Worm (Caenorhabditis elegans) whole organism, L1 larva: ENCODE data around the gene K01G5.8.
A peak's percentile ranks its signal among the peaks of the same experiment; 100 is the strongest.

Source experiments
- C04F5.9 ChIP-seq: sonication (generic microtip); optimal IDR thresholded peaks from 2 replicates; lab custom pipeline; 2016; ENCODE audit warnings: missing genetic modification characterization, missing compliant biosample characterization
- C34B4.2 ChIP-seq: sonication (generic microtip); optimal IDR thresholded peaks from 2 replicates; lab custom pipeline; 2017; ENCODE audit warnings: mild to moderate bottlenecking, missing genetic modification characterization, missing compliant biosample characterization
- Y116A8C.19 ChIP-seq: sonication (generic microtip); optimal IDR thresholded peaks from 2 replicates; lab custom pipeline; 2016; ENCODE audit warnings: missing compliant biosample characterization, missing genetic modification characterization, borderline replicate concordance
- aha-1 ChIP-seq: fragments of 150-350 bp; optimal IDR thresholded peaks from 2 replicates; lab custom pipeline; 2014; ENCODE audit warnings: missing biosample characterization, missing genetic modification characterization
- alr-1 ChIP-seq: fragments of 200-800 bp; sonication (Bioruptor generic); optimal IDR thresholded peaks from 2 replicates; lab custom pipeline; 2018; ENCODE audit warnings: borderline replicate concordance, mild to moderate bottlenecking, missing genetic modification characterization, missing compliant biosample characterization
- aly-2 ChIP-seq: fragments of 150-350 bp; optimal IDR thresholded peaks from 2 replicates; lab custom pipeline; 2014; ENCODE audit warnings: missing biosample characterization, missing genetic modification characterization
- ama-1 ChIP-seq: fragments of 150-350 bp; optimal IDR thresholded peaks from 2 replicates; lab custom pipeline; 2014
- blmp-1 ChIP-seq: fragments of 150-350 bp; optimal IDR thresholded peaks from 2 replicates; lab custom pipeline; 2014; ENCODE audit warnings: missing biosample characterization, missing genetic modification characterization
- ceh-90 ChIP-seq: sonication (generic microtip); optimal IDR thresholded peaks from 2 replicates; lab custom pipeline; 2016; ENCODE audit warnings: missing genetic modification characterization, missing compliant biosample characterization
- dpl-1 ChIP-seq, 3 experiments: fragments of 150-350 bp in 2 of 3; sonication (generic microtip) in 1 of 3; optimal IDR thresholded peaks; 2 replicates each; lab custom pipeline; 2014 to 2017; ENCODE audit warnings: missing biosample characterization in 3 of 3, missing genetic modification characterization in 3 of 3, missing genetic modification reagents in 3 of 3
- efl-1 ChIP-seq, 4 experiments: fragments of 150-350 bp; optimal IDR thresholded peaks in 3 of 4; peaks in 1 of 4; 1 replicate in 1 of 4; 2 replicates in 3 of 4; lab custom pipeline; 2014; ENCODE audit warnings: missing biosample characterization in 2 of 4, missing genetic modification characterization in 2 of 4, missing genetic modification reagents in 2 of 4
- egl-13 ChIP-seq: sonication (generic microtip); optimal IDR thresholded peaks from 2 replicates; lab custom pipeline; 2016; ENCODE audit warnings: missing genotype, missing genetic modification reagents, missing genetic modification characterization, missing compliant biosample characterization
- elt-2 ChIP-seq: sonication (generic microtip); optimal IDR thresholded peaks from 2 replicates; lab custom pipeline; 2016; ENCODE audit warnings: missing genetic modification characterization, mild to moderate bottlenecking, inconsistent platforms, missing compliant biosample characterization, missing genetic modification reagents
- elt-3 ChIP-seq, 6 experiments: fragments of 150-350 bp in 1 of 6; sonication (generic microtip); optimal IDR thresholded peaks; 2 replicates each; lab custom pipeline; 2017 to 2018; ENCODE audit warnings: missing biosample characterization in 6 of 6, missing genetic modification characterization in 6 of 6, inconsistent platforms in 1 of 6
- fkh-10 ChIP-seq: sonication (generic microtip); optimal IDR thresholded peaks from 2 replicates; lab custom pipeline; 2017; ENCODE audit warnings: missing biosample characterization, missing genetic modification reagents, missing genetic modification characterization
- fkh-8 ChIP-seq: sonication (generic microtip); optimal IDR thresholded peaks from 2 replicates; lab custom pipeline; 2016; ENCODE audit warnings: mild to moderate bottlenecking, missing genetic modification characterization, missing compliant biosample characterization
- grh-1 ChIP-seq: fragments of 200-800 bp; sonication (Bioruptor generic); IDR thresholded peaks from 2 replicates; pipeline ENCODE4 v1.3.6; 2022; ENCODE audit warnings: missing genetic modification reagents, missing genetic modification characterization, missing compliant biosample characterization
- lin-13 ChIP-seq: fragments of 150-350 bp; optimal IDR thresholded peaks from 2 replicates; lab custom pipeline; 2014; ENCODE audit warnings: missing biosample characterization, missing genetic modification reagents, missing genetic modification characterization
- mef-2 ChIP-seq: fragments of 150-350 bp; optimal IDR thresholded peaks from 2 replicates; lab custom pipeline; 2014; ENCODE audit warnings: missing biosample characterization, missing genetic modification characterization
- mep-1 ChIP-seq: fragments of 150-350 bp; optimal IDR thresholded peaks from 2 replicates; lab custom pipeline; 2014; ENCODE audit warnings: missing biosample characterization, missing genetic modification characterization
- nhr-11 ChIP-seq: fragments of 150-350 bp; optimal IDR thresholded peaks from 2 replicates; lab custom pipeline; 2014; ENCODE audit warnings: missing biosample characterization, missing genetic modification characterization
- nhr-12 ChIP-seq: sonication (generic microtip); optimal IDR thresholded peaks from 2 replicates; lab custom pipeline; 2017; ENCODE audit warnings: missing biosample characterization, missing genetic modification characterization
- nhr-20 ChIP-seq: sonication (generic microtip); optimal IDR thresholded peaks from 2 replicates; lab custom pipeline; 2016; ENCODE audit warnings: mild to moderate bottlenecking, missing genetic modification characterization, missing compliant biosample characterization
- nhr-47 ChIP-seq: sonication (generic microtip); optimal IDR thresholded peaks from 2 replicates; lab custom pipeline; 2016; ENCODE audit warnings: mild to moderate bottlenecking, missing genetic modification characterization, moderate library complexity, missing compliant biosample characterization
- nhr-77 ChIP-seq: fragments of 150-350 bp; optimal IDR thresholded peaks from 2 replicates; lab custom pipeline; 2014; ENCODE audit warnings: missing biosample characterization, missing genetic modification characterization
- nhr-84 ChIP-seq: sonication (generic microtip); optimal IDR thresholded peaks from 2 replicates; lab custom pipeline; 2017; ENCODE audit warnings: missing biosample characterization, missing genetic modification characterization
- nhr-90 ChIP-seq: sonication (generic microtip); optimal IDR thresholded peaks from 2 replicates; lab custom pipeline; 2016; ENCODE audit warnings: mild to moderate bottlenecking, missing genetic modification characterization, missing compliant biosample characterization; ENCODE audit not compliant: poor library complexity
- pqm-1 ChIP-seq: sonication (generic microtip); optimal IDR thresholded peaks from 3 replicates; lab custom pipeline; 2017; ENCODE audit warnings: missing biosample characterization, missing genetic modification characterization
- sptf-1 ChIP-seq: fragments of 150-350 bp; optimal IDR thresholded peaks from 2 replicates; lab custom pipeline; 2014; ENCODE audit warnings: missing biosample characterization, missing genetic modification characterization
- tlp-1 ChIP-seq: fragments of 150-350 bp; optimal IDR thresholded peaks from 2 replicates; lab custom pipeline; 2014; ENCODE audit warnings: missing biosample characterization, missing genetic modification characterization
- unc-30 ChIP-seq: sonication (generic microtip); optimal IDR thresholded peaks from 2 replicates; lab custom pipeline; 2017; ENCODE audit warnings: missing biosample characterization, missing genetic modification characterization

Gene K01G5.8

ce11 chrIII:10759050-10760023 lies 18.8 kb upstream of the K01G5.8 start, which contains the start of gene tasp-1 (continued):
- TF ChIP-seq nhr-47 (peak; percentile 100), nhr-20 (tag; lab: Kevin White, UChicago) (peak; percentile 100), pqm-1 (tag; lab: Kevin White, UChicago) (peak; percentile 93), nhr-77 (peak; percentile 100), nhr-90 (tag; lab: Kevin White, UChicago) (peak; percentile 100), fkh-8 (tag; lab: Kevin White, UChicago) (peak; percentile 100), aha-1 (tag; lab: Kevin White, UChicago) (peak; percentile 98), mep-1 (tag; lab: Kevin White, UChicago) (peak; percentile 98), nhr-12 (peak; percentile 76), alr-1 (tag; lab: Kevin White, UChicago) (no peak), lin-13 (GFP tag; lab: Kevin White, UChicago) (peak; percentile 100), C04F5.9 (tag; lab: Kevin White, UChicago) (peak; percentile 98), elt-2 (peak; percentile 97), nhr-84 (tag; lab: Kevin White, UChicago) (peak; percentile 90), aly-2 (tag; lab: Kevin White, UChicago) (peak; percentile 97), C34B4.2 (tag; lab: Kevin White, UChicago) (peak; percentile 96)

- no peak for TF ChIP-seq ama-1
Observed at ce11 chrIII:10758422-10758821, 17.9 kb upstream of the K01G5.8 start, which contains the start of gene K01G5.10. TSS of gene K01G5.10 (minus strand) at chrIII:10758522.

ce11 chrIII:10757540-10757939 lies 17.0 kb upstream of the K01G5.8 start, which contains the start of gene rnf-113:
TSS of gene rnf-113 (minus strand) at chrIII:10757640.
- no peak for TF ChIP-seq egl-13 (tag; lab: Kevin White, UChicago)
- TF ChIP-seq nhr-11, result no peak
- no peak for TF ChIP-seq grh-1 (GFP tag; lab: Robert Waterston, UW)
- no peak for TF ChIP-seq Y116A8C.19 (tag; lab: Kevin White, UChicago)
- TF ChIP-seq efl-1 (optimal IDR thresholded peaks at IDR 0.05; lab: Kevin White, UChicago), result no peak
- no peak for TF ChIP-seq efl-1 (GFP tag; optimal IDR thresholded peaks at IDR 0.05 in 1 of 2; lab: Kevin White, UChicago)
- no peak for TF ChIP-seq elt-3 (tag; optimal IDR thresholded peaks at IDR 0.05; lab: Kevin White, UChicago)
- no peak for TF ChIP-seq blmp-1 (tag; lab: Kevin White, UChicago)
- TF ChIP-seq fkh-10 (GFP tag; lab: Kevin White, UChicago), result no peak
- no peak for TF ChIP-seq tlp-1

- TF ChIP-seq nhr-84 (tag; lab: Kevin White, UChicago), result no peak
- TF ChIP-seq C04F5.9 (tag; lab: Kevin White, UChicago), result no peak
- TF ChIP-seq efl-1 (optimal IDR thresholded peaks at IDR 0.05; lab: Kevin White, UChicago), result no peak
- peak in 1 of 2 experiments; percentile 93 for TF ChIP-seq efl-1 (GFP tag; optimal IDR thresholded peaks at IDR 0.05 in 1 of 2; lab: Kevin White, UChicago)
- TF ChIP-seq ceh-90 (tag; lab: Kevin White, UChicago), result no peak
- TF ChIP-seq sptf-1 (tag; lab: Kevin White, UChicago), result no peak
- no peak for TF ChIP-seq mef-2 (tag; lab: Kevin White, UChicago)
- TF ChIP-seq unc-30 (tag; lab: Kevin White, UChicago), result no peak
Observed at ce11 chrIII:10755480-10756066, 15.0 kb upstream of the K01G5.8 start, which contains the start of gene hpl-2. TSS of gene hpl-2 (minus strand) at chrIII:10755530.

- TF ChIP-seq dpl-1 (GFP tag; optimal IDR thresholded peaks at IDR 0.05; lab: Kevin White, UChicago), result no peak
- TF ChIP-seq efl-1 (optimal IDR thresholded peaks at IDR 0.05; lab: Kevin White, UChicago), result no peak
- peak in 1 of 2 experiments; percentile 95 for TF ChIP-seq efl-1 (GFP tag; optimal IDR thresholded peaks at IDR 0.05 in 1 of 2; lab: Kevin White, UChicago)
- TF ChIP-seq, all 84 proteins: peak for 1
Observed at ce11 chrIII:10754379-10754778, 13.8 kb upstream of the K01G5.8 start.
